Worm (Caenorhabditis elegans): ENCODE measurements around the gene R10E4.11.
A peak's percentile ranks its signal among the peaks of the same experiment; 100 is the strongest.

- TF ChIP-seq pha-4 (tag; optimal IDR thresholded peaks at IDR 0.05) = no peak
- no peak for TF ChIP-seq cebp-2 (GFP tag; IDR thresholded peaks at IDR 0.05)
- no peak for TF ChIP-seq F37B4.10 (GFP tag; IDR thresholded peaks at IDR 0.05)
- no peak for TF ChIP-seq ztf-26 (tag; optimal IDR thresholded peaks at IDR 0.05)
- TF ChIP-seq unc-62 (GFP tag; optimal IDR thresholded peaks at IDR 0.05) = no peak
- peak; percentile 19 for TF ChIP-seq tbp1 (GFP tag; optimal IDR thresholded peaks at IDR 0.05)
- TF ChIP-seq lsl-1 (GFP tag; optimal IDR thresholded peaks at IDR 0.05) = peak; percentile 74
- TF ChIP-seq ceh-100 (GFP tag; IDR thresholded peaks at IDR 0.05) = no peak
- no peak for TF ChIP-seq egl-18 (GFP tag; IDR thresholded peaks at IDR 0.05)
- no peak for TF ChIP-seq hlh-26 (GFP tag; conservative IDR thresholded peaks at IDR 0.05)
Measured at ce11 chrIII:4291216-4291691, 9.6 kb downstream of the R10E4.11 start, which contains the start of gene mcm-5.

All from whole organism, young adult.